Worm (Caenorhabditis elegans) whole organism, late embryonic: Measurements from ENCODE around the gene nspe-1.

ENCODE experiments used
- C38D4.7 ChIP-seq: fragments of 200-800 bp; sonication (Bioruptor generic); optimal IDR thresholded peaks from 2 replicates; lab custom pipeline; 2018; ENCODE audit warnings: mild to moderate bottlenecking, missing genetic modification characterization, moderate library complexity, missing compliant biosample characterization
- F13H6.1 ChIP-seq: sonication (generic microtip); optimal IDR thresholded peaks from 2 replicates; lab custom pipeline; 2016; ENCODE audit warnings: missing genetic modification characterization, missing compliant biosample characterization
- K02D7.2 ChIP-seq: sonication (generic microtip); optimal IDR thresholded peaks from 2 replicates; lab custom pipeline; 2017; ENCODE audit warnings: mild to moderate bottlenecking, missing genetic modification characterization, missing compliant biosample characterization
- K09A11.1 ChIP-seq: sonication (generic microtip); optimal IDR thresholded peaks from 2 replicates; lab custom pipeline; 2017; ENCODE audit warnings: antibody characterized with exemption, mild to moderate bottlenecking, missing genetic modification characterization, missing compliant biosample characterization; ENCODE audit not compliant: insufficient read depth
- ceh-14 ChIP-seq: sonication (generic microtip); optimal IDR thresholded peaks from 2 replicates; lab custom pipeline; 2016; ENCODE audit warnings: missing genotype, missing genetic modification characterization, missing compliant biosample characterization
- ceh-31 ChIP-seq: sonication (generic microtip); optimal IDR thresholded peaks from 2 replicates; lab custom pipeline; 2016; ENCODE audit warnings: missing genetic modification characterization, missing compliant biosample characterization
- ceh-34 ChIP-seq: sonication (generic microtip); optimal IDR thresholded peaks from 2 replicates; lab custom pipeline; 2016; ENCODE audit warnings: mild to moderate bottlenecking, missing genetic modification characterization, missing compliant biosample characterization
- ceh-6 ChIP-seq: fragments of 200-800 bp; sonication (Bioruptor generic); optimal IDR thresholded peaks from 2 replicates; lab custom pipeline; 2018; ENCODE audit warnings: mild to moderate bottlenecking, missing genetic modification characterization, missing compliant biosample characterization
- ceh-9 ChIP-seq: sonication (generic microtip); optimal IDR thresholded peaks from 2 replicates; lab custom pipeline; 2016; ENCODE audit warnings: mild to moderate bottlenecking, missing genetic modification characterization, inconsistent platforms, missing compliant biosample characterization
- dve-1 ChIP-seq: sonication (generic microtip); optimal IDR thresholded peaks from 2 replicates; lab custom pipeline; 2017; ENCODE audit warnings: antibody characterized with exemption, mild to moderate bottlenecking, missing genetic modification characterization, missing compliant biosample characterization
- elt-4 ChIP-seq: sonication (generic microtip); optimal IDR thresholded peaks from 2 replicates; lab custom pipeline; 2016; ENCODE audit warnings: missing genetic modification characterization, missing compliant biosample characterization
- eyg-1 ChIP-seq: sonication (generic microtip); optimal IDR thresholded peaks from 2 replicates; lab custom pipeline; 2016; ENCODE audit warnings: missing genotype, missing genetic modification characterization, missing compliant biosample characterization
- fkh-6 ChIP-seq: sonication (generic microtip); optimal IDR thresholded peaks from 2 replicates; lab custom pipeline; 2016; ENCODE audit warnings: missing genetic modification characterization, missing compliant biosample characterization
- gmeb-2 ChIP-seq: sonication (generic microtip); optimal IDR thresholded peaks from 2 replicates; lab custom pipeline; 2016; ENCODE audit warnings: missing genetic modification characterization, inconsistent platforms, missing compliant biosample characterization
- hlh-6 ChIP-seq: sonication (generic microtip); optimal IDR thresholded peaks from 2 replicates; lab custom pipeline; 2016; ENCODE audit warnings: missing genotype, missing genetic modification characterization, missing compliant biosample characterization
- hlh-8 ChIP-seq: sonication (generic microtip); optimal IDR thresholded peaks from 2 replicates; lab custom pipeline; 2016; ENCODE audit warnings: missing genotype, missing genetic modification characterization, missing compliant biosample characterization
- lim-6 ChIP-seq: sonication (generic microtip); optimal IDR thresholded peaks from 2 replicates; lab custom pipeline; 2016; ENCODE audit warnings: missing genetic modification characterization, missing compliant biosample characterization
- madf-2 ChIP-seq: sonication (generic microtip); optimal IDR thresholded peaks from 2 replicates; lab custom pipeline; 2017; ENCODE audit warnings: missing genetic modification characterization, missing compliant biosample characterization
- nhr-232 ChIP-seq: sonication (generic microtip); optimal IDR thresholded peaks from 2 replicates; lab custom pipeline; 2016; ENCODE audit warnings: missing genetic modification characterization, missing compliant biosample characterization
- npax-4 ChIP-seq: sonication (generic microtip); optimal IDR thresholded peaks from 2 replicates; lab custom pipeline; 2016; ENCODE audit warnings: missing genetic modification characterization, missing compliant biosample characterization
- pax-1 ChIP-seq: fragments of 150-350 bp; optimal IDR thresholded peaks from 2 replicates; lab custom pipeline; 2014; ENCODE audit warnings: missing biosample characterization, missing genetic modification characterization
- pha-4 ChIP-seq: fragments of 150-350 bp; optimal IDR thresholded peaks from 2 replicates; lab custom pipeline; 2018; ENCODE audit warnings: missing biosample characterization, missing genetic modification reagents, missing genetic modification characterization
- pros-1 ChIP-seq: fragments of 150-350 bp; optimal IDR thresholded peaks from 2 replicates; lab custom pipeline; 2014; ENCODE audit warnings: missing biosample characterization, missing genetic modification reagents, missing genetic modification characterization
- ref-2 ChIP-seq: sonication (generic microtip); optimal IDR thresholded peaks from 2 replicates; lab custom pipeline; 2016; ENCODE audit warnings: missing genetic modification characterization, missing compliant biosample characterization
- sox-2 ChIP-seq: fragments of 200-800 bp; sonication (Bioruptor generic); IDR thresholded peaks from 2 replicates; pipeline ENCODE4 v1.3.6; 2022; ENCODE audit warnings: missing genetic modification reagents, missing genetic modification characterization, missing compliant biosample characterization
- syd-9 ChIP-seq: sonication (generic microtip); optimal IDR thresholded peaks from 2 replicates; lab custom pipeline; 2016; ENCODE audit warnings: mild to moderate bottlenecking, missing genetic modification characterization, moderate library complexity, missing compliant biosample characterization
- tbx-7 ChIP-seq: sonication (generic microtip); optimal IDR thresholded peaks from 2 replicates; lab custom pipeline; 2016; ENCODE audit warnings: missing genotype, missing genetic modification characterization, missing compliant biosample characterization
- unc-3 ChIP-seq, 2 experiments: fragments of 200-800 bp in 1 of 2; sonication (Bioruptor generic) in 1 of 2; sonication (generic microtip) in 1 of 2; conservative IDR thresholded peaks in 1 of 2; optimal IDR thresholded peaks in 1 of 2; 2 replicates each; pipeline versions ENCODE4 v1.3.6 to Lab custom; 2016 to 2022; ENCODE audit warnings: missing compliant biosample characterization in 2 of 2, missing genetic modification characterization in 2 of 2, missing genetic modification reagents in 1 of 2
- unc-42 ChIP-seq: sonication (generic microtip); optimal IDR thresholded peaks from 2 replicates; lab custom pipeline; 2016; ENCODE audit warnings: missing genotype, missing genetic modification characterization, missing compliant biosample characterization
- unc-55 ChIP-seq: sonication (generic microtip); optimal IDR thresholded peaks from 2 replicates; lab custom pipeline; 2017; ENCODE audit warnings: missing biosample characterization, missing genetic modification reagents, missing genetic modification characterization
- unc-86 ChIP-seq: sonication (generic microtip); optimal IDR thresholded peaks from 2 replicates; lab custom pipeline; 2016; ENCODE audit warnings: missing genetic modification characterization, missing compliant biosample characterization

Gene nspe-1

ce11 chrII:12659676-12660371 lies 39.2 kb upstream of the nspe-1 start (continued):
- peak; percentile 47 for TF ChIP-seq unc-42
- no peak for TF ChIP-seq K02D7.2 (tag; lab: Kevin White, UChicago)
- TF ChIP-seq npax-4, result no peak
- no peak for TF ChIP-seq syd-9 (tag; lab: Kevin White, UChicago)
- no peak for TF ChIP-seq K09A11.1 (tag; lab: Kevin White, UChicago)
- TF ChIP-seq ceh-6 (GFP tag; lab: Kevin White, UChicago), result no peak

ce11 chrII:12658409-12658808 lies 37.7 kb upstream of the nspe-1 start:
- TF ChIP-seq ceh-9 (no peak), ref-2 (tag; lab: Kevin White, UChicago) (no peak), fkh-6 (tag; lab: Kevin White, UChicago) (no peak), ceh-6 (GFP tag; lab: Kevin White, UChicago) (no peak), sox-2 (GFP tag; lab: Robert Waterston, UW) (no peak), ceh-34 (no peak)
- TF ChIP-seq, all 69 proteins: peak for 0

ce11 chrII:12657620-12658019 lies 37.0 kb upstream of the nspe-1 start:
- TF ChIP-seq nhr-232 (no peak), ceh-34 (no peak), pha-4 (tag; lab: Kevin White, UChicago) (no peak), ceh-14 (tag; lab: Kevin White, UChicago) (peak; percentile 63)

- TF ChIP-seq madf-2 (tag; lab: Kevin White, UChicago) (no peak), hlh-8 (tag; lab: Kevin White, UChicago) (no peak), unc-55 (GFP tag; lab: Kevin White, UChicago) (no peak), elt-4 (tag; lab: Kevin White, UChicago) (no peak), ceh-6 (GFP tag; lab: Kevin White, UChicago) (no peak), unc-3 (GFP tag; conservative IDR thresholded peaks at IDR 0.05; lab: Robert Waterston, UW) (no peak), unc-3 (tag; optimal IDR thresholded peaks at IDR 0.05; lab: Kevin White, UChicago) (no peak), unc-86 (tag; lab: Kevin White, UChicago) (no peak), dve-1 (tag; lab: Kevin White, UChicago) (no peak), gmeb-2 (tag; lab: Kevin White, UChicago) (no peak), lim-6 (tag; lab: Kevin White, UChicago) (no peak), syd-9 (tag; lab: Kevin White, UChicago) (no peak), sox-2 (GFP tag; lab: Robert Waterston, UW) (no peak), ceh-31 (tag; lab: Kevin White, UChicago) (no peak), F13H6.1 (tag; lab: Kevin White, UChicago) (no peak), fkh-6 (tag; lab: Kevin White, UChicago) (no peak), eyg-1 (no peak)
Observed at ce11 chrII:12655816-12656215, 35.2 kb upstream of the nspe-1 start.

- TF ChIP-seq pros-1 (tag; lab: Kevin White, UChicago) (no peak), K02D7.2 (tag; lab: Kevin White, UChicago) (no peak), tbx-7 (tag; lab: Kevin White, UChicago) (no peak), pax-1 (tag; lab: Kevin White, UChicago) (no peak), pha-4 (tag; lab: Kevin White, UChicago) (no peak), unc-3 (GFP tag; conservative IDR thresholded peaks at IDR 0.05; lab: Robert Waterston, UW) (no peak), unc-3 (tag; optimal IDR thresholded peaks at IDR 0.05; lab: Kevin White, UChicago) (no peak), C38D4.7 (GFP tag; lab: Kevin White, UChicago) (no peak), unc-55 (GFP tag; lab: Kevin White, UChicago) (no peak), hlh-6 (no peak), ceh-6 (GFP tag; lab: Kevin White, UChicago) (no peak), eyg-1 (no peak)
Observed at ce11 chrII:12654447-12654846, 33.8 kb upstream of the nspe-1 start, which contains the start of gene rgs-4. TSS of gene rgs-4 (plus strand) at chrII:12654747.
